Worm (Caenorhabditis elegans): ENCODE measurements around the gene idpp-2.

ce11 chrV:6271-6670 lies 4.8 kb downstream of the idpp-2 start:
- TF ChIP-seq gmeb-2 (tag; optimal IDR thresholded peaks at IDR 0.05) (no peak), elt-2 (tag; optimal IDR thresholded peaks at IDR 0.05) (no peak), tbx-2 (tag; optimal IDR thresholded peaks at IDR 0.05) (no peak), unc-3 (GFP tag; conservative IDR thresholded peaks at IDR 0.05) (no peak), unc-3 (tag; optimal IDR thresholded peaks at IDR 0.05) (no peak), ceh-9 (tag; optimal IDR thresholded peaks at IDR 0.05) (no peak), sdc-2 (tag; optimal IDR thresholded peaks at IDR 0.05) (no peak), madf-2 (tag; optimal IDR thresholded peaks at IDR 0.05) (no peak), lim-6 (tag; optimal IDR thresholded peaks at IDR 0.05) (no peak), lin-11 (tag; optimal IDR thresholded peaks at IDR 0.05) (no peak), che-1 (tag; optimal IDR thresholded peaks at IDR 0.05) (no peak), nhr-11 (tag; optimal IDR thresholded peaks at IDR 0.05) (no peak)

Data from whole organism, late embryonic.